Fruit fly (Drosophila melanogaster) whole organism, wandering third instar larva: Measurements from ENCODE around the gene CG42814.

ENCODE experiments used
- Abd-B ChIP-seq: fragments of >200 bp; optimal IDR thresholded peaks from 2 replicates; lab custom pipeline; 2017; ENCODE audit warnings: missing biosample characterization, missing genetic modification characterization
- CG32264 ChIP-seq: fragments of 200-800 bp; sonication (Bioruptor generic); optimal IDR thresholded peaks from 2 replicates; lab custom pipeline; 2016; ENCODE audit warnings: missing biosample characterization, missing genetic modification characterization
- CrebA ChIP-seq: fragments of 200-800 bp; sonication (Bioruptor generic); optimal IDR thresholded peaks from 2 replicates; lab custom pipeline; 2016; ENCODE audit warnings: missing biosample characterization, mild to moderate bottlenecking, missing genetic modification characterization, borderline replicate concordance
- Dfd ChIP-seq: fragments of >200 bp; optimal IDR thresholded peaks from 2 replicates; lab custom pipeline; 2017; ENCODE audit warnings: missing biosample characterization, missing genetic modification characterization
- Dif ChIP-seq: fragments of 200-275, 200-300 bp; sonication (Bioruptor generic); optimal IDR thresholded peaks from 2 replicates; lab custom pipeline; 2018; ENCODE audit warnings: missing biosample characterization, missing genetic modification characterization; ENCODE audit not compliant: partially characterized antibody
- GATAd ChIP-seq: sonication (Bioruptor generic); optimal IDR thresholded peaks from 2 replicates; lab custom pipeline; 2016; ENCODE audit warnings: missing biosample characterization, missing genetic modification characterization
- HLH106 ChIP-seq: fragments of 200-800 bp; optimal IDR thresholded peaks from 3 replicates; lab custom pipeline; 2019; ENCODE audit warnings: missing biosample characterization, mild to moderate bottlenecking, missing genetic modification characterization, moderate library complexity
- Hnf4 ChIP-seq: fragments of 200-800 bp; sonication (Bioruptor generic); optimal IDR thresholded peaks from 2 replicates; lab custom pipeline; 2016; ENCODE audit warnings: missing biosample characterization, mild to moderate bottlenecking, missing genetic modification characterization
- Hr78 ChIP-seq: fragments of >200 bp; optimal IDR thresholded peaks from 2 replicates; lab custom pipeline; 2017; ENCODE audit warnings: missing biosample characterization, missing genetic modification characterization
- Hr83 ChIP-seq: fragments of 200-300 bp; sonication (Bioruptor generic); optimal IDR thresholded peaks from 2 replicates; lab custom pipeline; 2016; ENCODE audit warnings: missing biosample characterization, mild to moderate bottlenecking, missing genetic modification characterization, moderate library complexity; ENCODE audit not compliant: poor library complexity, severe bottlenecking
- Jra ChIP-seq: sonication (Bioruptor generic); optimal IDR thresholded peaks from 2 replicates; lab custom pipeline; 2016; ENCODE audit warnings: missing biosample characterization, missing genetic modification characterization
- Mio ChIP-seq: sonication (Bioruptor generic); optimal IDR thresholded peaks from 2 replicates; lab custom pipeline; 2016; ENCODE audit warnings: missing biosample characterization, missing genetic modification characterization
- Myc ChIP-seq: fragments of >200 bp; optimal IDR thresholded peaks from 2 replicates; lab custom pipeline; 2017
- N ChIP-seq: fragments of >200 bp; optimal IDR thresholded peaks from 2 replicates; lab custom pipeline; 2018; ENCODE audit warnings: missing biosample characterization, missing external identifiers, missing genetic modification characterization
- OdsH ChIP-seq: fragments of 200-800 bp; sonication (Bioruptor generic); optimal IDR thresholded peaks from 2 replicates; lab custom pipeline; 2016; ENCODE audit warnings: missing biosample characterization, mild to moderate bottlenecking, missing genetic modification characterization
- Rel ChIP-seq, 2 experiments: fragments of 200-800 bp; sonication (Bioruptor generic) in 1 of 2; optimal IDR thresholded peaks; 2 replicates in 1 of 2; 3 replicates in 1 of 2; lab custom pipeline; 2016 to 2019; ENCODE audit warnings: mild to moderate bottlenecking in 2 of 2, missing biosample characterization in 2 of 2, missing genetic modification characterization in 2 of 2, moderate library complexity in 1 of 2
- Sp1 ChIP-seq: fragments of 200-800 bp; sonication (Bioruptor generic); optimal IDR thresholded peaks from 3 replicates; lab custom pipeline; 2019; ENCODE audit warnings: missing biosample characterization, mild to moderate bottlenecking, missing genetic modification characterization, moderate library complexity
- Vsx2 ChIP-seq: fragments of 200-300, 225-300 bp; sonication (Bioruptor generic); optimal IDR thresholded peaks from 2 replicates; lab custom pipeline; 2018; ENCODE audit warnings: missing biosample characterization, missing genetic modification characterization; ENCODE audit not compliant: partially characterized antibody
- br ChIP-seq: fragments of 200-800 bp; sonication (Bioruptor generic); optimal IDR thresholded peaks from 2 replicates; lab custom pipeline; 2016; ENCODE audit warnings: missing biosample characterization, missing genetic modification characterization
- brk ChIP-seq: fragments of 200-800 bp; sonication (Bioruptor generic); optimal IDR thresholded peaks from 2 replicates; lab custom pipeline; 2016; ENCODE audit warnings: missing biosample characterization, mild to moderate bottlenecking, missing genetic modification characterization
- dl ChIP-seq, 2 experiments: fragments of 175-275, 200-275 bp in 1 of 2; fragments of 200-275 bp in 1 of 2; sonication (Bioruptor generic); optimal IDR thresholded peaks; lab custom pipeline; 2018; ENCODE audit warnings: mild to moderate bottlenecking in 2 of 2, missing biosample characterization in 2 of 2, missing genetic modification characterization in 2 of 2, moderate library complexity in 2 of 2; ENCODE audit not compliant: partially characterized antibody in 2 of 2, insufficient read depth in 1 of 2
- dmrt93B ChIP-seq: fragments of 200-800 bp; sonication (Bioruptor generic); optimal IDR thresholded peaks from 2 replicates; lab custom pipeline; 2018; ENCODE audit warnings: missing biosample characterization, mild to moderate bottlenecking, missing genetic modification characterization
- dsf ChIP-seq: sonication (Bioruptor generic); optimal IDR thresholded peaks from 2 replicates; lab custom pipeline; 2016; ENCODE audit warnings: missing biosample characterization, missing genetic modification characterization, borderline replicate concordance
- ey ChIP-seq: fragments of 200-800 bp; sonication (Bioruptor generic); optimal IDR thresholded peaks from 2 replicates; lab custom pipeline; 2016; ENCODE audit warnings: missing biosample characterization, missing genetic modification characterization
- foxo ChIP-seq, 2 experiments: fragments of 200-800 bp; sonication (Bioruptor generic); optimal IDR thresholded peaks; 2 replicates in 1 of 2; 3 replicates in 1 of 2; lab custom pipeline; 2016 to 2017; ENCODE audit warnings: missing biosample characterization in 2 of 2, missing genetic modification characterization in 2 of 2
- fru ChIP-seq: fragments of 200-800 bp; sonication (Bioruptor generic); optimal IDR thresholded peaks from 3 replicates; lab custom pipeline; 2016; ENCODE audit warnings: missing biosample characterization, mild to moderate bottlenecking, missing genetic modification characterization
- h ChIP-seq: fragments of 200-800 bp; sonication (Bioruptor generic); optimal IDR thresholded peaks from 3 replicates; lab custom pipeline; 2016; ENCODE audit warnings: missing biosample characterization, mild to moderate bottlenecking, missing genetic modification characterization
- jim ChIP-seq: fragments of 175-275, 200-325 bp; sonication (Bioruptor generic); optimal IDR thresholded peaks from 2 replicates; lab custom pipeline; 2016; ENCODE audit warnings: missing biosample characterization, mild to moderate bottlenecking, missing genetic modification characterization
- lola ChIP-seq: fragments of >200 bp; optimal IDR thresholded peaks from 2 replicates; lab custom pipeline; 2017; ENCODE audit warnings: missing biosample characterization, missing genetic modification characterization
- pan ChIP-seq: fragments of >200 bp; optimal IDR thresholded peaks from 2 replicates; lab custom pipeline; 2017
- psq ChIP-seq: fragments of 200-800 bp; sonication (Bioruptor generic); optimal IDR thresholded peaks from 3 replicates; lab custom pipeline; 2017; ENCODE audit warnings: missing biosample characterization, mild to moderate bottlenecking, missing genetic modification characterization, moderate library complexity
- rgr ChIP-seq: fragments of 200-800 bp; sonication (Bioruptor generic); optimal IDR thresholded peaks from 3 replicates; lab custom pipeline; 2016; ENCODE audit warnings: missing biosample characterization, mild to moderate bottlenecking, missing genetic modification characterization
- sv ChIP-seq: fragments of 200-800 bp; sonication (Bioruptor generic); optimal IDR thresholded peaks from 3 replicates; lab custom pipeline; 2016; ENCODE audit warnings: missing biosample characterization, missing genetic modification characterization
- tai ChIP-seq: sonication (Bioruptor generic); optimal IDR thresholded peaks from 2 replicates; lab custom pipeline; 2016; ENCODE audit warnings: missing biosample characterization, missing genetic modification characterization
- usp ChIP-seq: fragments of >200 bp; optimal IDR thresholded peaks from 2 replicates; lab custom pipeline; 2017; ENCODE audit warnings: missing biosample characterization, missing genetic modification characterization
- woc ChIP-seq: sonication (Bioruptor generic); optimal IDR thresholded peaks from 2 replicates; lab custom pipeline; 2016; ENCODE audit warnings: missing biosample characterization, mild to moderate bottlenecking, missing genetic modification characterization

The CG42814 gene

DNA sequence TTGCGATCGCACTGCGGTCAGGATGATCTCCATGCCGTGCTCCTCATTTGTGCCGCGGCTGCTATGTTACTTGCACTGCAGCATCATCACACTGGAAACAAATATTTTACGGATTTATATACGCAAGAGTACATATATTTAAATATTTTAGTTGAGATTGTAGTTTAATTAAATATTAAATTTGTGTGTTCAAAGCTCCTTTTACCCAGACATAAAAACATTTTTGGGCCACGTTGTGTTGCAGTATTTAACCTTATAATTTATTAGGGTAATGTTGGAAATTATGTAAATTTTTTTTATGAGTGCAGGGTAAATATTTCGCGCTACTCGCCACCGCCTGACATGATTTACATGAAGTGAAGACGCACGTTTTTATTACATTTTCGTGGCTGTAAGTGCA, 31.7 kb downstream of the CG42814 start:
- TF ChIP-seq tai (GFP tag; lab: Kevin White, UChicago) (no peak), Sp1 (GFP tag; lab: Kevin White, UChicago) (peak; percentile 3), rgr (GFP tag; lab: Kevin White, UChicago) (peak; percentile 18), Jra (GFP tag; lab: Kevin White, UChicago) (no peak)

DNA sequence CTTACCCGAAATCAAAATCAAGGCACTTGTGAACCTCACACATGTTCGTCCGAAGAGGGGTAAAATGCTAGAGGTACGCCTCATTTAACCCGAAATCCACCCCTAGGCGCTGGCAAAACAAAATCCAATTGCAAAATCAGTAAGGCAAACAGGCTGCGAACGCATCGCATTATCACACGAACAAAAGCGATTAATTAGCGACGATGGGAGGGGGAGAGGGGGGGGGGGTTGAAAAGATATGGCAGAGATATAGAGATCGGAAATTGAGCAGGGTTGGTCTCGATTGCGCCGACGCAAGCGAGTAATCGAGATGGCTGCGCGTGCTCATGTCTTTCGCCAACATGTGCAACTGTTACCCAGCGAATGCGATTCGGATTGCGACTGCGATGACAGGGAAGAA, 32.4 kb downstream of the CG42814 start:
- TF ChIP-seq Hnf4 (GFP tag; lab: Kevin White, UChicago) (no peak), Mio (GFP tag; lab: Kevin White, UChicago) (no peak), tai (GFP tag; lab: Kevin White, UChicago) (no peak), Rel (GFP tag; optimal IDR thresholded peaks at IDR 0.05; lab: Kevin White, UChicago) (no peak), Rel (tag; optimal IDR thresholded peaks at IDR 0.05; lab: Kevin White, UChicago) (no peak), fru (no peak), h (GFP tag; lab: Kevin White, UChicago) (no peak), foxo (GFP tag; optimal IDR thresholded peaks at IDR 0.05; lab: Kevin White, UChicago) (no peak), CG32264 (GFP tag; lab: Kevin White, UChicago) (no peak), ey (GFP tag; lab: Kevin White, UChicago) (no peak), psq (GFP tag; lab: Kevin White, UChicago) (no peak), dmrt93B (GFP tag; lab: Kevin White, UChicago) (no peak), Abd-B (GFP tag; lab: Kevin White, UChicago) (no peak), dl (GFP tag; optimal IDR thresholded peaks at IDR 0.05; lab: Kevin White, UChicago; ENCODE audit: insufficient read depth in 1 of 2, partially characterized antibody in 2 of 2) (no peak)

DNA sequence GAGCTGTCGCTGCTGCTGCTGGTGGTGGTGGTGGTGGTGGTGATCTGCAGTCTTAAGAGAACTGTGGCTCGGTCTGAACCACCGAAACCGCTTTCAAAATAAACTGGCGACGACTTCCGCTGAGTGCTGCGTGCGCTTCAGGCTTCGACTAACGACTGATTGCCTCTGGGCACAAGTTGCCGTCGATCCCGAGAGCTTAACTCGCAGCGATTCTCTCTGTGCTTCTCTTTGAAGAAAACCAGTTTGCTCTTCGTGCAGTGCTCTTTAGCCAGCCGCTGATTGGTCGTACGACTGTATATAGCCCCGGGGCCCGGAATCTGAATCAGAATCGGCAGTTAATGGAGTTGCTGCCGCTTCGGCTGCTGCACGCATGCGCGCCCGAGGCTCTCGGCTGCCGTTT, 35.2 kb downstream of the CG42814 start, which contains the start of gene Ser:
Ser (minus strand) TSS at position 162 of the 400 bp plus-strand sequence.
- no peak for TF ChIP-seq rgr (GFP tag; lab: Kevin White, UChicago)
- TF ChIP-seq N (GFP tag; lab: Kevin White, UChicago), result no peak
- TF ChIP-seq h (GFP tag; lab: Kevin White, UChicago), result peak; percentile 4
- peak; percentile 5 for TF ChIP-seq psq (GFP tag; lab: Kevin White, UChicago)
- peak; percentile 24 for TF ChIP-seq OdsH (GFP tag; lab: Kevin White, UChicago)
- peak; percentile 4 for TF ChIP-seq br
- peak; percentile 66 for TF ChIP-seq Dif (GFP tag; lab: Kevin White, UChicago)
- no peak for TF ChIP-seq usp (GFP tag; lab: Kevin White, UChicago)
- TF ChIP-seq CG32264 (GFP tag; lab: Kevin White, UChicago), result no peak
- no peak for TF ChIP-seq dsf (GFP tag; lab: Kevin White, UChicago)
- no peak for TF ChIP-seq tai (GFP tag; lab: Kevin White, UChicago)
- no peak for TF ChIP-seq foxo (GFP tag; optimal IDR thresholded peaks at IDR 0.05; lab: Kevin White, UChicago)
- no peak for TF ChIP-seq woc (GFP tag; lab: Kevin White, UChicago)
- TF ChIP-seq dl (GFP tag; optimal IDR thresholded peaks at IDR 0.05; lab: Kevin White, UChicago; ENCODE audit: insufficient read depth in 1 of 2, partially characterized antibody in 2 of 2), result peak; percentile 65 to 68
- TF ChIP-seq Jra (GFP tag; lab: Kevin White, UChicago), result no peak
- no peak for TF ChIP-seq Myc (lab: Kevin White, UChicago)
- TF ChIP-seq Mio (GFP tag; lab: Kevin White, UChicago), result no peak
- TF ChIP-seq sv (GFP tag; lab: Kevin White, UChicago), result no peak
- TF ChIP-seq Hr83 (GFP tag; lab: Kevin White, UChicago), result peak; percentile 17
- no peak for TF ChIP-seq CrebA (GFP tag; lab: Kevin White, UChicago)
- TF ChIP-seq Dfd (GFP tag; lab: Kevin White, UChicago), result peak; percentile 19
- TF ChIP-seq fru, result peak; percentile 34
- TF ChIP-seq HLH106 (tag; lab: Kevin White, UChicago), result no peak
- no peak for TF ChIP-seq Sp1 (GFP tag; lab: Kevin White, UChicago)
- TF ChIP-seq Hnf4 (GFP tag; lab: Kevin White, UChicago), result no peak
- no peak for TF ChIP-seq lola
- no peak for TF ChIP-seq Hr78 (GFP tag; lab: Kevin White, UChicago)
- no peak for TF ChIP-seq brk (GFP tag; lab: Kevin White, UChicago)
- TF ChIP-seq ey (GFP tag; lab: Kevin White, UChicago), result no peak

DNA sequence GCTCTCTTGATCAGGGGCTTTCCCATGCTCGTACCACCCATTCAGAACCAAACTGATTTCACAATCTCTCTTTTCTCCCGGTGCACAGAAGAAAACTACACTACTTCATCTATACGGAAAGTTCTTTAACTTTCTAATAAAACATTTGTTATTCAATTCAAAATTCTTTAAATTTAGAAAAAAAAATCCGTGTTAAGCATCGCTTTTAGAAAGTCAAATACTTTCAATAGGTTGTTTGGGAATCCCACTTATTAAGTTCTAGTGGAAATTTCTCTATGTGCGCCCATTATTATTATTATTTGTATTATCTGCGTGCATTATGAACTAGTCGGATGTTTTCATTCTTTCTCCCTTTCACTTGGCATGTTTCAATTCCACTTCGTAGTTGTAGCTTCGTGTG, 36.2 kb downstream of the CG42814 start:
- TF ChIP-seq Hr83 (GFP tag; lab: Kevin White, UChicago) (no peak), dl (GFP tag; optimal IDR thresholded peaks at IDR 0.05; lab: Kevin White, UChicago; ENCODE audit: insufficient read depth in 1 of 2, partially characterized antibody in 2 of 2) (no peak), Hnf4 (GFP tag; lab: Kevin White, UChicago) (no peak), Jra (GFP tag; lab: Kevin White, UChicago) (no peak), Rel (GFP tag; optimal IDR thresholded peaks at IDR 0.05; lab: Kevin White, UChicago) (no peak), Rel (tag; optimal IDR thresholded peaks at IDR 0.05; lab: Kevin White, UChicago) (no peak), Dif (GFP tag; lab: Kevin White, UChicago) (no peak), CrebA (GFP tag; lab: Kevin White, UChicago) (no peak), Vsx2 (GFP tag; lab: Kevin White, UChicago) (no peak), jim (GFP tag; lab: Kevin White, UChicago) (no peak), Sp1 (GFP tag; lab: Kevin White, UChicago) (no peak), foxo (GFP tag; optimal IDR thresholded peaks at IDR 0.05; lab: Kevin White, UChicago) (no peak), N (GFP tag; lab: Kevin White, UChicago) (no peak), usp (GFP tag; lab: Kevin White, UChicago) (no peak), HLH106 (tag; lab: Kevin White, UChicago) (no peak), woc (GFP tag; lab: Kevin White, UChicago) (no peak), pan (lab: Kevin White, UChicago) (no peak), GATAd (GFP tag; lab: Kevin White, UChicago) (no peak), dmrt93B (GFP tag; lab: Kevin White, UChicago) (no peak)
- TF ChIP-seq, all 38 proteins: peak for 0
